Fruit fly (Drosophila melanogaster): ENCODE results near the gene CG14694.

DNA sequence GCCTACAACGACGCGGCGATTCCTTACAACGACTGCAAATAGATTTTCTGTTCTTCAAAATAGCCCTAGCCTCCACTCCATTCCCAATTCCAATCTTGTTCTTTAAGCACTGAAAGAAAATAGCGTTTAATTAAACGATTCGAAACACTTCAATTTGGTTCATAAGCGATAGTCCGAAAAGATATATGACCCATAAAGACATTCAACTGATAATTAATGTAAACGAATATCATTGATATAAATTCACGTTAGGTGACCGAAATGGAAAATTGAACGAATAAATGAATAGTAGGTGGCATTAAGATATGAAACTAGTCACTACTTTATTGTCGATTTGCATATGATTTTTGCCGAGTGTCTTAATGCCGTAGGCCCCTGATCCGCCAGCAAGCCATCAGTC lies 29.9 kb downstream of the CG14694 start:
- no peak for TF ChIP-seq CTCF (optimal IDR thresholded peaks at IDR 0.05)
- no peak for TF ChIP-seq CG8478 (optimal IDR thresholded peaks at IDR 0.05)

All from S2 (cell line).